Worm (Caenorhabditis elegans) whole organism, L4 larva: Measurements from ENCODE around the gene C49C3.20.

Experiments used
- aly-2 ChIP-seq: sonication (generic microtip); optimal IDR thresholded peaks from 2 replicates; lab custom pipeline; 2018; ENCODE audit warnings: missing biosample characterization, missing genetic modification characterization
- ceh-62 ChIP-seq: sonication (generic microtip); optimal IDR thresholded peaks from 2 replicates; lab custom pipeline; 2017; ENCODE audit warnings: missing biosample characterization, missing genetic modification characterization
- snpc-4 ChIP-seq: fragments of 150-350 bp; optimal IDR thresholded peaks from 2 replicates; lab custom pipeline; 2014; ENCODE audit warnings: missing biosample characterization, missing genetic modification characterization

- TF ChIP-seq ceh-62 (tag; lab: Kevin White, UChicago) (no peak), snpc-4 (tag; lab: Kevin White, UChicago) (no peak), aly-2 (tag; lab: Kevin White, UChicago) (no peak)
Measured at ce11 chrIV:17294489-17294888, 21.8 kb downstream of the C49C3.20 start, which contains the start of gene T28F3.5.
